Fruit fly (Drosophila melanogaster) whole organism, embryonic: ENCODE results near the gene CG42535.

Experiments
- Antp ChIP-seq: fragments of 200-800 bp; sonication (Bioruptor generic); optimal IDR thresholded peaks from 3 replicates; lab custom pipeline; 2016; ENCODE audit warnings: missing biosample characterization, missing genetic modification characterization
- Blimp-1 ChIP-seq: fragments of 200-800 bp; sonication (Bioruptor generic); optimal IDR thresholded peaks from 3 replicates; lab custom pipeline; 2018; ENCODE audit warnings: missing biosample characterization, missing genetic modification characterization, mild to moderate bottlenecking, moderate library complexity, missing genetic modification reagents
- Bteb2 ChIP-seq: fragments of 200-800 bp; sonication (Bioruptor generic); optimal IDR thresholded peaks from 2 replicates; lab custom pipeline; 2016; ENCODE audit warnings: missing biosample characterization, missing genetic modification characterization
- CG12104 ChIP-seq: fragments of 200-800 bp; sonication (Bioruptor generic); optimal IDR thresholded peaks from 3 replicates; lab custom pipeline; 2016; ENCODE audit warnings: missing biosample characterization, missing genetic modification characterization
- CG12155 ChIP-seq: fragments of 200-800 bp; sonication (Bioruptor generic); optimal IDR thresholded peaks from 3 replicates; lab custom pipeline; 2016; ENCODE audit warnings: missing biosample characterization, missing genetic modification characterization
- CG12236 ChIP-seq: fragments of 200-800 bp; sonication (Bioruptor generic); optimal IDR thresholded peaks from 2 replicates; lab custom pipeline; 2016; ENCODE audit warnings: missing biosample characterization, missing genetic modification characterization
- CG1233 ChIP-seq: fragments of 200-800 bp; sonication (Bioruptor generic); optimal IDR thresholded peaks from 4 replicates; lab custom pipeline; 2018; ENCODE audit warnings: missing biosample characterization, mild to moderate bottlenecking, missing genetic modification characterization
- CG12744 ChIP-seq: fragments of 200-800 bp; sonication (Bioruptor generic); optimal IDR thresholded peaks from 2 replicates; lab custom pipeline; 2016; ENCODE audit warnings: missing biosample characterization, missing genetic modification characterization
- CG13296 ChIP-seq: fragments of 200-800 bp; sonication (Bioruptor generic); optimal IDR thresholded peaks from 3 replicates; lab custom pipeline; 2018; ENCODE audit warnings: missing biosample characterization, mild to moderate bottlenecking, missing genetic modification characterization
- CG14050 ChIP-seq: fragments of 200-800 bp; sonication (Bioruptor generic); IDR thresholded peaks from 3 replicates; pipeline ENCODE4 v1.3.6; 2022; ENCODE audit warnings: missing biosample characterization, missing genetic modification characterization
- CG15269 ChIP-seq: fragments of 200-800 bp; sonication (Bioruptor generic); optimal IDR thresholded peaks from 2 replicates; lab custom pipeline; 2018; ENCODE audit warnings: missing biosample characterization, mild to moderate bottlenecking, missing genetic modification characterization, moderate library complexity
- CG1603 ChIP-seq: fragments of 200-800 bp; sonication (Bioruptor generic); optimal IDR thresholded peaks from 2 replicates; lab custom pipeline; 2019; ENCODE audit warnings: missing biosample characterization, mild to moderate bottlenecking, missing genetic modification characterization, moderate library complexity
- CG17829 ChIP-seq: fragments of 200-800 bp; optimal IDR thresholded peaks from 2 replicates; lab custom pipeline; 2019; ENCODE audit warnings: missing biosample characterization, mild to moderate bottlenecking, missing genetic modification characterization, moderate library complexity
- CG1792 ChIP-seq: fragments of 200-800 bp; sonication (Bioruptor generic); optimal IDR thresholded peaks from 2 replicates; lab custom pipeline; 2016; ENCODE audit warnings: missing biosample characterization, missing genetic modification characterization
- CG3065 ChIP-seq: fragments of 200-800 bp; sonication (Bioruptor generic); optimal IDR thresholded peaks from 2 replicates; lab custom pipeline; 2016; ENCODE audit warnings: missing biosample characterization, missing genetic modification characterization
- CG32532 ChIP-seq: fragments of 200-800 bp; sonication (Bioruptor generic); IDR thresholded peaks from 2 replicates; pipeline ENCODE4 v1.3.6; 2022; ENCODE audit warnings: missing biosample characterization, missing genetic modification characterization
- CG4328 ChIP-seq: fragments of 200-800 bp; sonication (Bioruptor generic); optimal IDR thresholded peaks from 3 replicates; lab custom pipeline; 2017; ENCODE audit warnings: missing biosample characterization, missing genetic modification reagents, missing genetic modification characterization
- CG6689 ChIP-seq: fragments of 200-800 bp; sonication (Bioruptor generic); IDR thresholded peaks from 2 replicates; pipeline ENCODE4 v1.3.6; 2022; ENCODE audit warnings: missing biosample characterization, missing genetic modification characterization
- CG7372 ChIP-seq: fragments of 200-800 bp; sonication (Bioruptor generic); IDR thresholded peaks from 2 replicates; pipeline ENCODE4 v1.3.6; 2022; ENCODE audit warnings: missing biosample characterization, missing genetic modification characterization
- CG7786 ChIP-seq: fragments of 200-800 bp; sonication (Bioruptor generic); optimal IDR thresholded peaks from 2 replicates; lab custom pipeline; 2016; ENCODE audit warnings: missing biosample characterization, missing genetic modification characterization
- CG7963 ChIP-seq: fragments of 200-800 bp; sonication (Bioruptor generic); IDR thresholded peaks from 3 replicates; pipeline ENCODE4 v1.3.6; 2022; ENCODE audit warnings: missing biosample characterization, missing genetic modification characterization; ENCODE audit not compliant: partially characterized antibody
- CG8281 ChIP-seq: fragments of 200-800 bp; sonication (Bioruptor generic); optimal IDR thresholded peaks from 2 replicates; lab custom pipeline; 2018; ENCODE audit warnings: missing biosample characterization, mild to moderate bottlenecking, missing genetic modification characterization, moderate library complexity
- CG9215 ChIP-seq: fragments of 200-800 bp; sonication (Bioruptor generic); IDR thresholded peaks from 2 replicates; pipeline ENCODE4 v1.3.6; 2022; ENCODE audit warnings: missing biosample characterization, missing genetic modification characterization
- CTCF ChIP-seq: fragments of 200-800 bp; sonication (Bioruptor generic); optimal IDR thresholded peaks from 2 replicates; lab custom pipeline; 2017; ENCODE audit warnings: missing biosample characterization, mild to moderate bottlenecking, missing genetic modification characterization, moderate library complexity
- Camta ChIP-seq: fragments of 200-800 bp; sonication (Bioruptor generic); optimal IDR thresholded peaks from 2 replicates; lab custom pipeline; 2016; ENCODE audit warnings: missing biosample characterization, missing genetic modification characterization
- Dek ChIP-seq: fragments of 200-800 bp; sonication (Bioruptor generic); optimal IDR thresholded peaks from 3 replicates; lab custom pipeline; 2019; ENCODE audit warnings: missing biosample characterization, mild to moderate bottlenecking, missing genetic modification characterization, moderate library complexity
- Ets65A ChIP-seq: fragments of 200-800 bp; sonication (Bioruptor generic); peaks from one replicate; lab custom pipeline; 2016; ENCODE audit warnings: missing biosample characterization, missing genetic modification characterization
- Gsc ChIP-seq: fragments of 200-800 bp; sonication (Bioruptor generic); IDR thresholded peaks from 2 replicates; pipeline ENCODE4 v1.3.6; 2022; ENCODE audit warnings: missing biosample characterization, missing genetic modification characterization
- HHEX ChIP-seq: fragments of 200-800 bp; sonication (Bioruptor generic); optimal IDR thresholded peaks from 3 replicates; lab custom pipeline; 2017; ENCODE audit warnings: missing biosample characterization, mild to moderate bottlenecking, missing genetic modification characterization, missing genetic modification reagents
- Hmr ChIP-seq: fragments of 200-800 bp; sonication (Bioruptor generic); optimal IDR thresholded peaks from 3 replicates; lab custom pipeline; 2017; ENCODE audit warnings: mild to moderate bottlenecking, missing biosample characterization, missing genetic modification reagents, missing genetic modification characterization
- Hmx ChIP-seq: fragments of 200-800 bp; sonication (Bioruptor generic); optimal IDR thresholded peaks from 2 replicates; lab custom pipeline; 2016; ENCODE audit warnings: missing biosample characterization, missing genetic modification characterization
- Lim3 ChIP-seq: fragments of 200-800 bp; sonication (Bioruptor generic); IDR thresholded peaks from 2 replicates; pipeline ENCODE4 v1.3.6; 2022; ENCODE audit warnings: missing biosample characterization, missing genetic modification characterization
- Scr ChIP-seq: fragments of 200-800 bp; sonication (Bioruptor generic); IDR thresholded peaks from 2 replicates; pipeline ENCODE4 v1.3.6; 2022; ENCODE audit warnings: missing biosample characterization, missing genetic modification characterization; ENCODE audit not compliant: partially characterized antibody
- Sox100B ChIP-seq: fragments of 200-800 bp; sonication (Bioruptor generic); optimal IDR thresholded peaks from 3 replicates; lab custom pipeline; 2018; ENCODE audit warnings: missing biosample characterization, mild to moderate bottlenecking, missing genetic modification characterization
- Tbp ChIP-seq: fragments of >200 bp; optimal IDR thresholded peaks from 2 replicates; lab custom pipeline; 2018; ENCODE audit warnings: missing biosample characterization, missing genetic modification characterization
- ac ChIP-seq: fragments of 200-800 bp; sonication (Bioruptor generic); optimal IDR thresholded peaks from 3 replicates; lab custom pipeline; 2017; ENCODE audit warnings: missing biosample characterization, mild to moderate bottlenecking, missing genetic modification characterization
- esg ChIP-seq: fragments of 200-800 bp; sonication (Bioruptor generic); conservative IDR thresholded peaks from 2 replicates; pipeline ENCODE4 v1.3.6; 2022; ENCODE audit warnings: missing biosample characterization, missing genetic modification characterization
- fd96Cb ChIP-seq: fragments of 200-800 bp; sonication (Bioruptor generic); optimal IDR thresholded peaks from 2 replicates; lab custom pipeline; 2018; ENCODE audit warnings: missing biosample characterization, mild to moderate bottlenecking, missing genetic modification characterization, moderate library complexity
- gsb ChIP-seq: fragments of 200-800 bp; sonication (Bioruptor generic); IDR thresholded peaks from 2 replicates; pipeline ENCODE4 v1.3.6; 2022; ENCODE audit warnings: missing biosample characterization, missing genetic modification characterization
- insv ChIP-seq, 2 experiments: fragments of 200-800 bp; sonication (Bioruptor generic); optimal IDR thresholded peaks; 3 replicates each; lab custom pipeline; 2016 to 2018; ENCODE audit warnings: missing biosample characterization in 2 of 2, missing genetic modification characterization in 2 of 2
- jigr1 ChIP-seq: fragments of 200-800 bp; sonication (Bioruptor generic); IDR thresholded peaks from 3 replicates; pipeline ENCODE4 v1.3.6; 2022; ENCODE audit warnings: missing biosample characterization, missing genetic modification characterization
- klu ChIP-seq: fragments of 200-800 bp; sonication (Bioruptor generic); IDR thresholded peaks from 2 replicates; pipeline ENCODE4 v1.3.6; 2022; ENCODE audit warnings: missing biosample characterization, missing genetic modification characterization
- maf-S ChIP-seq: fragments of 200-800 bp; sonication (Bioruptor generic); optimal IDR thresholded peaks from 2 replicates; lab custom pipeline; 2016; ENCODE audit warnings: missing biosample characterization, missing genetic modification characterization
- pfk ChIP-seq: fragments of 200-800 bp; sonication (Bioruptor generic); optimal IDR thresholded peaks from 2 replicates; lab custom pipeline; 2018; ENCODE audit warnings: missing biosample characterization, mild to moderate bottlenecking, missing genetic modification characterization, moderate library complexity
- pum ChIP-seq: fragments of 200-800 bp; sonication (Bioruptor generic); optimal IDR thresholded peaks from 2 replicates; lab custom pipeline; 2016; ENCODE audit warnings: missing biosample characterization, missing genetic modification characterization
- sc ChIP-seq, 3 experiments: fragments of >200 bp in 2 of 3; fragments of 200-800 bp in 1 of 3; sonication (Bioruptor generic) in 1 of 3; optimal IDR thresholded peaks; 2 replicates in 2 of 3; 3 replicates in 1 of 3; lab custom pipeline; 2017; ENCODE audit warnings: mild to moderate bottlenecking in 1 of 3, missing biosample characterization in 1 of 3, missing genetic modification characterization in 1 of 3, missing genetic modification reagents in 1 of 3
- tap ChIP-seq: fragments of 200-800 bp; optimal IDR thresholded peaks from 3 replicates; lab custom pipeline; 2019; ENCODE audit warnings: missing biosample characterization, mild to moderate bottlenecking, missing genetic modification characterization, moderate library complexity
- twi ChIP-seq: fragments of 200-800 bp; optimal IDR thresholded peaks from 2 replicates; lab custom pipeline; 2019; ENCODE audit warnings: missing biosample characterization, mild to moderate bottlenecking, missing genetic modification characterization, moderate library complexity
- unpg ChIP-seq: fragments of 200-800 bp; sonication (Bioruptor generic); optimal IDR thresholded peaks from 3 replicates; lab custom pipeline; 2018; ENCODE audit warnings: missing biosample characterization, mild to moderate bottlenecking, missing genetic modification characterization, moderate library complexity
- usp ChIP-seq: fragments of >200 bp; optimal IDR thresholded peaks from 2 replicates; lab custom pipeline; 2017; ENCODE audit warnings: missing biosample characterization, missing genetic modification characterization

Gene CG42535

DNA sequence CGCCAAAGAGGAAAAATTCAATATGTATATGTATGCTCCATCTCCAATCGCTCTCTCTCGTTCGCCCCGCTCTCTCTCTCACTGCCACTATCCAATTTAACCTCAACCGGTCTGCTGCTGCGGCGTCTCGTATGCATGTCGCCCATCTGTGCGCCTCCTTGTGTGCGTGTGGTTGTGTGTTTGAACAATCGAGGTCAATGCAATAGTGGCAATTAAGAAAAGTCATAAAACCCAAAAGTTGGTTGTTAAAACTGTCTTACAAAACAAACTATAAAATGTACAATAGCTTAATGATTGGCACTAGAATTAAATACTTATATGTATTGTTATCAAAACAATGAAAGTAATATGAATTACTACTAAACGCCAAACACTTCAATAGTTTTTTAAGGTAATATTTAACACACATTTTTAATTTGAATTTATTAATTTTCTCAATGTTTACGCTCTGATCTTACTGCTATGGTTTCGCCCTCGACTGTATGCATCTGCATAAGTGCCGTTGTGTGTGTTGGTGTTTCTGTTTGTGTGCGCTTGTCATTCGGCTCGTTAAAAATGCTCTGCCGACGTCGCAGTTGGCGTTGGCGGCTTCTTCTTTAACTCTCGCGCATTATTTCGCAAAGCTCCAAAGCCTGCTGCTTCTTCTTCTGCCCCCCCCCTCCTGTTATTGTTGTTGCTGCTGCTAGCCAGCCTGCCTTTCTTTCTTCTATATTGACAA is 34.9 kb upstream of the CG42535 start (continued):
- TF ChIP-seq esg, result peak; percentile 94
- peak; percentile 97 for TF ChIP-seq unpg (GFP tag; lab: Kevin White, UChicago)
- TF ChIP-seq usp (GFP tag; lab: Kevin White, UChicago), result no peak
- peak; percentile 90 for TF ChIP-seq CG8281 (tag; lab: Kevin White, UChicago)
- peak; percentile 97 for TF ChIP-seq fd96Cb (tag; lab: Kevin White, UChicago)
- peak; percentile 86 for TF ChIP-seq Bteb2 (GFP tag; lab: Kevin White, UChicago)
- no peak for TF ChIP-seq Tbp
- peak; percentile 64 for TF ChIP-seq Antp (GFP tag; lab: Kevin White, UChicago)
- peak; percentile 73 for TF ChIP-seq CG1792
- peak; percentile 77 for TF ChIP-seq pum (GFP tag; lab: Kevin White, UChicago)
- TF ChIP-seq CG12155 (GFP tag; lab: Kevin White, UChicago), result peak; percentile 90
- peak; percentile 96 for TF ChIP-seq CG6689
- TF ChIP-seq CG12236, result peak; percentile 79
- peak; percentile 91 for TF ChIP-seq CG1603 (tag; lab: Kevin White, UChicago)
- peak; percentile 98 for TF ChIP-seq Hmr (GFP tag; lab: Kevin White, UChicago)
- 0 out of 2 replicates have a peak, but pooled peaks have one; percentile 57 for TF ChIP-seq Lim3 (GFP tag; lab: Robert Waterston, UW)
- TF ChIP-seq CG3065 (GFP tag; lab: Kevin White, UChicago), result peak; percentile 95
- TF ChIP-seq sc (optimal IDR thresholded peaks at IDR 0.05; lab: Kevin White, UChicago), result no peak
- peak; percentile 95 for TF ChIP-seq sc (GFP tag; optimal IDR thresholded peaks at IDR 0.05; lab: Kevin White, UChicago)
- TF ChIP-seq CG4328, result peak; percentile 98
- TF ChIP-seq CG12104 (GFP tag; lab: Kevin White, UChicago), result peak; percentile 98
- peak; percentile 71 for TF ChIP-seq CTCF (GFP tag; lab: Kevin White, UChicago)
- peak; percentile 91 for TF ChIP-seq CG32532
- TF ChIP-seq CG14050 (GFP tag; lab: Robert Waterston, UW), result peak; percentile 84
- TF ChIP-seq CG7786 (GFP tag; lab: Kevin White, UChicago), result peak; percentile 74
- TF ChIP-seq gsb (GFP tag; lab: Robert Waterston, UW), result peak; percentile 81
- TF ChIP-seq Blimp-1, result peak; percentile 96
- TF ChIP-seq Scr, result no peak; the same call in 1 of the 2 replicates
- no peak for TF ChIP-seq Gsc (GFP tag; lab: Robert Waterston, UW)
- peak; percentile 98 for TF ChIP-seq CG13296 (GFP tag; lab: Kevin White, UChicago)
- TF ChIP-seq Hmx (GFP tag; lab: Kevin White, UChicago), result peak; percentile 87
- peak; percentile 97 for TF ChIP-seq HHEX (GFP tag; lab: Kevin White, UChicago)
- TF ChIP-seq Camta (GFP tag; lab: Kevin White, UChicago), result peak; percentile 90
- TF ChIP-seq jigr1, result peak; percentile 88
- TF ChIP-seq klu (GFP tag; lab: Robert Waterston, UW), result peak; percentile 87
- peak; percentile 99 for TF ChIP-seq CG17829 (tag; lab: Kevin White, UChicago)
- peak in 1 of 2 experiments; percentile 83 for TF ChIP-seq insv (GFP tag; optimal IDR thresholded peaks at IDR 0.05; lab: Kevin White, UChicago)
- peak; percentile 99 for TF ChIP-seq twi (tag; lab: Kevin White, UChicago)
- TF ChIP-seq pfk (GFP tag; lab: Kevin White, UChicago), result peak; percentile 48
- TF ChIP-seq CG12744 (GFP tag; lab: Kevin White, UChicago), result peak; percentile 85
- peak; percentile 99 for TF ChIP-seq Sox100B (GFP tag; lab: Kevin White, UChicago)
- TF ChIP-seq CG9215 (GFP tag; lab: Robert Waterston, UW), result peak; percentile 88
- TF ChIP-seq Dek (tag; lab: Kevin White, UChicago), result peak; percentile 95
- peak; percentile 90 for TF ChIP-seq CG7372 (GFP tag; lab: Robert Waterston, UW)
- peak; percentile 98 for TF ChIP-seq CG1233 (GFP tag; lab: Kevin White, UChicago)
- peak; percentile 97 for TF ChIP-seq ac
- TF ChIP-seq maf-S, result peak; percentile 78
- no peak for TF ChIP-seq CG7963 (GFP tag; lab: Robert Waterston, UW)
- TF ChIP-seq tap (tag; lab: Kevin White, UChicago), result peak; percentile 98
- TF ChIP-seq Ets65A (GFP tag; lab: Kevin White, UChicago), result peak; percentile 95
- peak; percentile 98 for TF ChIP-seq CG15269 (tag; lab: Kevin White, UChicago)
